Worm (Caenorhabditis elegans): ENCODE results near the gene C17C3.11.

DNA sequence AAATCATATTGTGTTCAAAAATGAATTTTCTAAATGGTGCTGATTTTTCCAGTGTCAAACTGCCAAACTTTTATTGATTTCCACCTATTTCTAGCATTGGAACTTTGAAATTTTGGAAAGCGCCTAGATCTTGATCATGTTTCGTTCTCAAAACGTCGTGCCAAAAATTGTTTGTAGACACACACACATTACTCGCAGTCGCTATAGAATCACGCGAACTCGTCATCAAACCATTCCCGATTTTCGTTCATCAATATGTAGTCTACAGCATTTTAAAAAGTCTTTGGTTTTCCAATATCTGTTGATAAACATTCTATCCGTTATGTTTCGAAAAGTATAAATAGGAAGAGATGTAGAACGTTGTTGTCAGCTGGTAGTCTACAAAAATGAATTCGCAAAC lies 32.6 kb downstream of the C17C3.11 start, which contains the start of the genes C17C3.1 and C17C3.15:
- TF ChIP-seq egl-27 (tag; optimal IDR thresholded peaks at IDR 0.05), result no peak
- TF ChIP-seq tbx-2 (tag; optimal IDR thresholded peaks at IDR 0.05), result no peak
- no peak for TF ChIP-seq ztf-11 (tag; optimal IDR thresholded peaks at IDR 0.05)
- no peak for TF ChIP-seq mml-1 (tag; optimal IDR thresholded peaks at IDR 0.05)
- no peak for TF ChIP-seq ceh-82 (tag; optimal IDR thresholded peaks at IDR 0.05)
- no peak for TF ChIP-seq snpc-4 (tag; optimal IDR thresholded peaks at IDR 0.05)
- TF ChIP-seq nhr-12 (tag; optimal IDR thresholded peaks at IDR 0.05), result no peak
- TF ChIP-seq lsy-12 (tag; optimal IDR thresholded peaks at IDR 0.05), result no peak
- TF ChIP-seq ZK546.5 (tag; optimal IDR thresholded peaks at IDR 0.05), result no peak
